Fruit fly (Drosophila melanogaster): ENCODE results near the gene CG3119.
A peak's percentile ranks its signal among the peaks of the same experiment; 100 is the strongest.

The CG3119 gene

DNA sequence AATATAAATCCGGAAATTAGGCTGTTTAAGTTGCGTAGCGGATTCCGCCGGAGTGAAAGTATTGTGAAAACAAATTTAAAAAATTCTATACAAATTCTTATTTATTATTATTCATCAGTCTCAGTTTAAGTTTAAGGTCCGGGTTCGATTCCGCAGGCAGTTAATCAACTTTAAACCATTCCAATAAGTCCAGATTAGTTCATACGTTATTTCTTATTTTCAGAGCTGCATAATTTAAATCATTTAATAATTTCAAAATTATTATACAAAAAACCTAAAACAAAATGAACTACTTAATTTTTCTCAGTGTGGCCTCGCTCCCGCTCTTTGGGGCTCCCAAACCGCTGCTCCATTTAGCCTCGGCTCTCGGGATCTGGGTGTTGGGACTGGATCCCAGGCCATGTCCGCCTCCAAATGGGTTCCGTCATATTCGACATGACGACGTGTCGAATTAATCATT lies 7.3 kb downstream of the CG3119 start (continued):
- TF ChIP-seq CG11902 (GFP tag; optimal IDR thresholded peaks at IDR 0.05) (peak; percentile 82), CG3032 (tag; optimal IDR thresholded peaks at IDR 0.05) (peak; percentile 95), CG10631 (GFP tag; optimal IDR thresholded peaks at IDR 0.05) (peak; percentile 94), Hr38 (GFP tag; optimal IDR thresholded peaks at IDR 0.05) (no peak), fkh (GFP tag; optimal IDR thresholded peaks at IDR 0.05) (peak; percentile 38), CG8119 (GFP tag; IDR thresholded peaks at IDR 0.05) (peak; percentile 94), Sox102F (GFP tag; optimal IDR thresholded peaks at IDR 0.05) (peak; percentile 90), CG34406 (GFP tag; optimal IDR thresholded peaks at IDR 0.05) (peak; percentile 93)

DNA sequence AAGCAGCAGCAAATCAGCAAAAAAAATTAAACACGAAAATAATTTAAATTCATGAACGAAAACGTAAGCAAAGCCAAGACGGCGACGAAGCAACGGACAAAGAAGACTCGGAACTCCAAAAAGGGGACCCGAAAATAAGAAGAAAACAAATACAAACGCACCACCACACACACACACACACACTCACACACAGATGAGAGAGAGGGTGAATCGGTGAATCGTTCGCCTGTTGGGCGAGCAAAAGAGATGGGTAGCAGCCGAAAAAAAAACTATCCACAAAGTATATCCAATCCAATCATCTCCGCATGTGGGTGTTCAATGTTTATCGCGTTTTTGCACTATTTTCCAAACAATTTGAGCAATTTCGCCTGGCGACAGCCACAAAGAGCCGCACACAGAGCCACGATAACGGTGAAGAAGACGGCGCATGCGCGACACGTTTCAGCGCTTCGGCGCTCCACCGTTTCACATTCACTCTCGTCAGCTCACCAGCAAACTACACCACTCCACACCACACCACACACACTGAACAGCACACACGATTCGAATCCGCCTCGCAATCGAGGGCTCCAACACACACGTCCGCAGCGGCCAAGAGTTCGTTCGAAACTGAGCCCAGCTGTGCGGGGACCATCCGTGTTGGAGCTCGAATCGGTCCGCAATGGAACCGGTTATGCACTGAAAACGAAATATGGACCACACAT lies 7.8 kb downstream of the CG3119 start, which contains the start of gene Duox:
Gene Duox, minus strand, starts transcription at position 612 of the 704 bp plus-strand sequence.
- TF ChIP-seq Blimp-1 (GFP tag; optimal IDR thresholded peaks at IDR 0.05) (no peak), CG9139 (GFP tag; optimal IDR thresholded peaks at IDR 0.05) (no peak), Eip78C (GFP tag) (peak; percentile 16)

DNA sequence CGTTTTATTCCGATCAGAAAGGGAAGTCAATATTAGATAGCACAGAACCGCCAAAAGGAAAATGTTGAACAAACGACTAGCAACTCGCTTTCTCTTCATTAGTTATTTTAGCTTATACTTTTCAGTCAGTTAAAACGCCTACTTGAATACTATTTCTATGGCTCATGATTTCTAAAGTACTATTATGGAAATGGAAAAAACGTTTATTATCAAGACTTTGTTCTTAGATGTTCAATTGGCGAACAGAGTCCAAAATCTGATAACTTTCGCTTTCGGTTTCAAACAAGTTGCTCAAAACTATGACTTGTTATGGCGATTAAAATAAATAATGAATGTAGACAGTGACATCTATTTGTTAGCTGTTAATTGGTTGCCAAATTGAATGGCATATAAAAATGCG lies 12.2 kb downstream of the CG3119 start, which contains the start of gene CG3123:
Gene CG3123, minus strand, starts transcription at position 101 of the 400 bp plus-strand sequence.
- TF ChIP-seq achi (GFP tag; optimal IDR thresholded peaks at IDR 0.05) (no peak), pdm3 (GFP tag; optimal IDR thresholded peaks at IDR 0.05) (no peak), Eip93F (GFP tag; optimal IDR thresholded peaks at IDR 0.05) (no peak), CG16779 (tag; optimal IDR thresholded peaks at IDR 0.05) (no peak), svp (GFP tag) (no peak)

DNA sequence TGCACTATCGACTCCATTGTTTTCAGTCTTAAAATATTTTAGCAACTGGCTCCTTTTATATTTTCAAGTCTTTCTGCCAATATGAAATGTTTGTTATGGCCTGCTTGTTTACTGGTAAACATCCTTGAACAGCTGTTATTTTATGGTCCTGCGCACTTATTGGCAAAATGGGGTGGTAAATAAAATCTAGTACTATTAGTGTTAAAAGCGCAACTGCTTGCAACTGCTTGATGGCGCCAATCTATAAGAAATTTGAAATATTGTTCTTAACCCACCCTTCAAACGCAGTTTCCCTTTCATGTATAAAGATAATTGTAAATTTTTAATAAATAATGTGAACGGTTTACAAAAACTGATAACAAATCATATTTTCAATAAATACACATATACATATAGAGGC lies 22.0 kb downstream of the CG3119 start, which contains the start of gene G6P:
Gene G6P, minus strand, starts transcription at position 88 of the 400 bp plus-strand sequence.
- TF ChIP-seq fd85E (GFP tag; optimal IDR thresholded peaks at IDR 0.05), result no peak
- TF ChIP-seq dac (GFP tag; optimal IDR thresholded peaks at IDR 0.05), result no peak
- TF ChIP-seq Met (GFP tag; optimal IDR thresholded peaks at IDR 0.05), result no peak
- no peak for TF ChIP-seq CG10669 (GFP tag; optimal IDR thresholded peaks at IDR 0.05)

DNA sequence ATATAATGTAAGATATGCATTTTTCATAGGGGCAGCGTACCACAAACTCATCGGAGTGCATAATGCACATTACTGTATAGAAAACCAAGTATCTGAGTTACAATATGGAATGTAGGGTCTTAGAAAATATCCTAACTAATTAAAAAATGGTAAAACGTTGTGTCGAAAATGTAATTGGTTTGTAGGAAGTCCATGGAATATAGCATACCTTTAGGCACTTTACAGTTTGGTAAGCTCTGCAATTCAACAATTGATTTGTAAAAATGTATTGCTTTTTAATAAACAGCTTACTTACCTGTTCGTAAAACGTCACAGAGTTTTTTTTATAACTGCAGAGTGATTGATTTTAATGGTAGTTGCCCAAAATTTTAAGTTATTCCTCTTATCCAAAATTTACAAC lies 25.5 kb downstream of the CG3119 start, which contains the start of gene CG2964:
Gene CG2964, plus strand, starts transcription at position 301 of the 400 bp plus-strand sequence.
- no peak for TF ChIP-seq Sox102F (GFP tag; optimal IDR thresholded peaks at IDR 0.05)
- no peak for TF ChIP-seq CG32006 (GFP tag; optimal IDR thresholded peaks at IDR 0.05)
- TF ChIP-seq CG11294 (GFP tag; IDR thresholded peaks at IDR 0.05), result no peak
- no peak for TF ChIP-seq eg (GFP tag; IDR thresholded peaks at IDR 0.05)
- no peak for TF ChIP-seq CG31627 (GFP tag; optimal IDR thresholded peaks at IDR 0.05)
- TF ChIP-seq Met (GFP tag; optimal IDR thresholded peaks at IDR 0.05), result no peak
- no peak for TF ChIP-seq CG15336 (GFP tag; IDR thresholded peaks at IDR 0.05)
- no peak for TF ChIP-seq CG11762 (GFP tag; optimal IDR thresholded peaks at IDR 0.05; ENCODE audit: insufficient read depth)
- no peak for TF ChIP-seq svp (GFP tag)
- no peak for TF ChIP-seq pdm3 (GFP tag; optimal IDR thresholded peaks at IDR 0.05)
- TF ChIP-seq fd85E (GFP tag; optimal IDR thresholded peaks at IDR 0.05), result no peak
- no peak for TF ChIP-seq topi (GFP tag; optimal IDR thresholded peaks at IDR 0.05)
- no peak for TF ChIP-seq acj6 (GFP tag; optimal IDR thresholded peaks at IDR 0.05)
- no peak for TF ChIP-seq CG10669 (GFP tag; optimal IDR thresholded peaks at IDR 0.05)
- TF ChIP-seq dac (GFP tag; optimal IDR thresholded peaks at IDR 0.05), result no peak
- no peak for TF ChIP-seq CG4318 (GFP tag; optimal IDR thresholded peaks at IDR 0.05)
- no peak for TF ChIP-seq lz (GFP tag; optimal IDR thresholded peaks at IDR 0.05)
- TF ChIP-seq salr (GFP tag; optimal IDR thresholded peaks at IDR 0.05), result no peak

DNA sequence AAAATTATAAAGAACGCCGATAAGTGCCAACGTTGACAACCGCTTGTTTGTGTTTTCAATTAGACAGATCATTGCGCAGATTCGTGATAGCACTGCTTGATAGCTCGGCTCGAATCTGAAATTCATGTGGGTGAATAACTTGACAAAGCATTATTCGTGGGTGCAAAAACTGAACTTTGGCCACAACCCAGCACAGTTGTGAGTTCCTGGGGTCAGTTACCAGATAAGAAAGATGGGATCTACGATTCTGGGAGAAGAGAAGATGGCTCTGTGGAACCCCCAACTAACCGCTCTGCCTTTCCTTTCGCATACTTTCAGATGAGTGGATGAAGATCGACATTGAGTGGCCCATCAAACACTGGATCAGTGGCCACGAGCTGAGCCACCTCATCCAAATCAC lies 26.8 kb downstream of the CG3119 start:
- TF ChIP-seq topi (GFP tag; optimal IDR thresholded peaks at IDR 0.05), result no peak
- peak; percentile 96 for TF ChIP-seq svp (GFP tag)

Measured in whole organism, prepupa.